Fruit fly (Drosophila melanogaster) whole organism, embryonic: ENCODE results near the gene mei-218.

Source experiments
- Ada2b ChIP-seq: fragments of 200-800 bp; sonication (Bioruptor generic); IDR thresholded peaks from 2 replicates; pipeline ENCODE4 v1.3.6; 2022; ENCODE audit warnings: missing biosample characterization, missing genetic modification characterization
- Awh ChIP-seq: fragments of 200-800 bp; sonication (Bioruptor generic); IDR thresholded peaks from 2 replicates; pipeline ENCODE4, ENCODE4 v1.3.6; 2022; ENCODE audit warnings: missing biosample characterization, missing genetic modification characterization
- C15 ChIP-seq: fragments of 200-800 bp; sonication (Bioruptor generic); IDR thresholded peaks from 3 replicates; pipeline ENCODE4 v1.3.6; 2022; ENCODE audit warnings: missing biosample characterization, missing genetic modification characterization
- CG10321 ChIP-seq: fragments of 200-800 bp; sonication (Bioruptor generic); IDR thresholded peaks from 2 replicates; pipeline ENCODE4 v1.3.6; 2022; ENCODE audit warnings: missing biosample characterization, missing genetic modification characterization
- CG10366 ChIP-seq: fragments of 200-800 bp; sonication (Bioruptor generic); IDR thresholded peaks from 2 replicates; pipeline ENCODE4 v1.3.6; 2022; ENCODE audit warnings: missing biosample characterization, missing genetic modification characterization
- CG10462 ChIP-seq: fragments of 200-800 bp; sonication (Bioruptor generic); optimal IDR thresholded peaks from 2 replicates; lab custom pipeline; 2016; ENCODE audit warnings: missing biosample characterization, missing genetic modification characterization
- CG11723 ChIP-seq: fragments of 200-800 bp; sonication (Bioruptor generic); optimal IDR thresholded peaks from 2 replicates; lab custom pipeline; 2017; ENCODE audit warnings: missing biosample characterization, mild to moderate bottlenecking, missing genetic modification characterization
- CG12155 ChIP-seq: fragments of 200-800 bp; sonication (Bioruptor generic); optimal IDR thresholded peaks from 3 replicates; lab custom pipeline; 2016; ENCODE audit warnings: missing biosample characterization, missing genetic modification characterization
- CG12219 ChIP-seq: fragments of 200-800 bp; sonication (Bioruptor generic); optimal IDR thresholded peaks from 3 replicates; lab custom pipeline; 2018; ENCODE audit warnings: missing biosample characterization, mild to moderate bottlenecking, missing genetic modification characterization
- CG12236 ChIP-seq: fragments of 200-800 bp; sonication (Bioruptor generic); optimal IDR thresholded peaks from 2 replicates; lab custom pipeline; 2016; ENCODE audit warnings: missing biosample characterization, missing genetic modification characterization
- CG13123 ChIP-seq: fragments of 200-800 bp; sonication (Bioruptor generic); optimal IDR thresholded peaks from 2 replicates; lab custom pipeline; 2016; ENCODE audit warnings: missing biosample characterization, missing genetic modification characterization
- CG15269 ChIP-seq: fragments of 200-800 bp; sonication (Bioruptor generic); optimal IDR thresholded peaks from 2 replicates; lab custom pipeline; 2018; ENCODE audit warnings: missing biosample characterization, mild to moderate bottlenecking, missing genetic modification characterization, moderate library complexity
- CG1602 ChIP-seq: fragments of 200-800 bp; sonication (Bioruptor generic); optimal IDR thresholded peaks from 3 replicates; lab custom pipeline; 2016; ENCODE audit warnings: missing biosample characterization, missing genetic modification characterization
- CG18011 ChIP-seq: fragments of 200-800 bp; sonication (Bioruptor generic); optimal IDR thresholded peaks from 2 replicates; lab custom pipeline; 2017; ENCODE audit warnings: missing biosample characterization, missing genetic modification characterization, mild to moderate bottlenecking, moderate library complexity, missing genotype
- CG4360 ChIP-seq: fragments of 200-800 bp; sonication (Bioruptor generic); IDR thresholded peaks from 2 replicates; pipeline ENCODE4 v1.3.6; 2022; ENCODE audit warnings: missing biosample characterization, missing genetic modification characterization
- CG4617 ChIP-seq: fragments of 200-800 bp; sonication (Bioruptor generic); optimal IDR thresholded peaks from 3 replicates; lab custom pipeline; 2016; ENCODE audit warnings: missing biosample characterization, missing genetic modification characterization, borderline replicate concordance
- CG9437 ChIP-seq: fragments of 200-800 bp; sonication (Bioruptor generic); optimal IDR thresholded peaks from 2 replicates; lab custom pipeline; 2018; ENCODE audit warnings: missing biosample characterization, mild to moderate bottlenecking, missing genetic modification characterization
- CG9727 ChIP-seq: fragments of 200-800 bp; sonication (Bioruptor generic); optimal IDR thresholded peaks from 3 replicates; lab custom pipeline; 2017; ENCODE audit warnings: missing biosample characterization, mild to moderate bottlenecking, missing genetic modification characterization
- Dek ChIP-seq: fragments of 200-800 bp; sonication (Bioruptor generic); optimal IDR thresholded peaks from 3 replicates; lab custom pipeline; 2019; ENCODE audit warnings: missing biosample characterization, mild to moderate bottlenecking, missing genetic modification characterization, moderate library complexity
- Dref ChIP-seq: fragments of 200-800 bp; sonication (Bioruptor generic); IDR thresholded peaks from 2 replicates; pipeline ENCODE4 v1.3.6; 2022; ENCODE audit warnings: missing biosample characterization, missing genetic modification characterization
- Kr ChIP-seq: fragments of 200-800 bp; sonication (Bioruptor generic); optimal IDR thresholded peaks from 2 replicates; lab custom pipeline; 2017; ENCODE audit warnings: missing biosample characterization, mild to moderate bottlenecking, missing genetic modification characterization
- Lim3 ChIP-seq: fragments of 200-800 bp; sonication (Bioruptor generic); IDR thresholded peaks from 2 replicates; pipeline ENCODE4 v1.3.6; 2022; ENCODE audit warnings: missing biosample characterization, missing genetic modification characterization
- Myb ChIP-seq: fragments of 200-800 bp; sonication (Bioruptor generic); optimal IDR thresholded peaks from 2 replicates; lab custom pipeline; 2016; ENCODE audit warnings: missing biosample characterization, missing genetic modification characterization
- NC2α ChIP-seq: fragments of 200-800 bp; sonication (Bioruptor generic); optimal IDR thresholded peaks from 2 replicates; lab custom pipeline; 2016; ENCODE audit warnings: missing biosample characterization, missing genetic modification characterization
- NFAT ChIP-seq: fragments of 200-800 bp; sonication (Bioruptor generic); IDR thresholded peaks from 2 replicates; pipeline ENCODE4 v1.3.6; 2022; ENCODE audit warnings: missing biosample characterization, missing genetic modification characterization
- NK7.1 ChIP-seq: fragments of 200-800 bp; sonication (Bioruptor generic); optimal IDR thresholded peaks from 3 replicates; lab custom pipeline; 2016; ENCODE audit warnings: missing biosample characterization, missing genetic modification characterization
- Nf-YB ChIP-seq: fragments of 200-800 bp; sonication (Bioruptor generic); optimal IDR thresholded peaks from 3 replicates; lab custom pipeline; 2019; ENCODE audit warnings: missing biosample characterization, mild to moderate bottlenecking, missing genetic modification characterization, moderate library complexity
- Nf-YC ChIP-seq: fragments of 200-800 bp; optimal IDR thresholded peaks from 3 replicates; lab custom pipeline; 2019; ENCODE audit warnings: missing biosample characterization, mild to moderate bottlenecking, missing genetic modification characterization, moderate library complexity
- Sox100B ChIP-seq: fragments of 200-800 bp; sonication (Bioruptor generic); optimal IDR thresholded peaks from 3 replicates; lab custom pipeline; 2018; ENCODE audit warnings: missing biosample characterization, mild to moderate bottlenecking, missing genetic modification characterization
- Sry-β ChIP-seq: fragments of 200-800 bp; sonication (Bioruptor generic); optimal IDR thresholded peaks from 2 replicates; lab custom pipeline; 2018; ENCODE audit warnings: missing biosample characterization, mild to moderate bottlenecking, missing genetic modification characterization, moderate library complexity
- TFAM ChIP-seq: fragments of 200-800 bp; sonication (Bioruptor generic); optimal IDR thresholded peaks from 2 replicates; lab custom pipeline; 2017; ENCODE audit warnings: missing biosample characterization, missing genetic modification characterization, inconsistent platforms
- Tbp ChIP-seq: fragments of >200 bp; optimal IDR thresholded peaks from 2 replicates; lab custom pipeline; 2018; ENCODE audit warnings: missing biosample characterization, missing genetic modification characterization
- Trl ChIP-seq, 3 experiments: fragments of >200 bp in 2 of 3; fragments of 200-800 bp in 1 of 3; sonication (Bioruptor generic) in 1 of 3; optimal IDR thresholded peaks; 2 replicates in 1 of 3; 3 replicates in 2 of 3; lab custom pipeline; 2016 to 2017; ENCODE audit warnings: missing biosample characterization in 1 of 3, missing genetic modification characterization in 1 of 3
- Xbp1 ChIP-seq: fragments of 200-800 bp; sonication (Bioruptor generic); optimal IDR thresholded peaks from 3 replicates; lab custom pipeline; 2016; ENCODE audit warnings: missing biosample characterization, mild to moderate bottlenecking, missing genetic modification characterization
- bowl ChIP-seq: fragments of 200-800 bp; sonication (Bioruptor generic); IDR thresholded peaks from 2 replicates; pipeline ENCODE4 v1.3.6; 2022; ENCODE audit warnings: missing biosample characterization, missing genetic modification characterization
- cwo ChIP-seq: fragments of 200-800 bp; sonication (Bioruptor generic); optimal IDR thresholded peaks from 3 replicates; lab custom pipeline; 2017; ENCODE audit warnings: missing biosample characterization, missing genetic modification characterization, mild to moderate bottlenecking, moderate library complexity, missing genetic modification reagents
- dan ChIP-seq: fragments of 200-800 bp; sonication (Bioruptor generic); IDR thresholded peaks from 2 replicates; pipeline ENCODE4 v1.3.6; 2022; ENCODE audit warnings: missing biosample characterization, missing genetic modification characterization
- ems ChIP-seq: fragments of 200-800 bp; sonication (Bioruptor generic); optimal IDR thresholded peaks from 3 replicates; lab custom pipeline; 2016; ENCODE audit warnings: missing biosample characterization, missing genetic modification characterization
- esg ChIP-seq: fragments of 200-800 bp; sonication (Bioruptor generic); conservative IDR thresholded peaks from 2 replicates; pipeline ENCODE4 v1.3.6; 2022; ENCODE audit warnings: missing biosample characterization, missing genetic modification characterization
- ewg ChIP-seq: fragments of 200-800 bp; sonication (Bioruptor generic); optimal IDR thresholded peaks from 3 replicates; lab custom pipeline; 2017; ENCODE audit warnings: mild to moderate bottlenecking, missing biosample characterization, missing genetic modification reagents, missing genetic modification characterization
- fd3F ChIP-seq: fragments of 200-800 bp; sonication (Bioruptor generic); optimal IDR thresholded peaks from 2 replicates; lab custom pipeline; 2018; ENCODE audit warnings: missing biosample characterization, mild to moderate bottlenecking, missing genetic modification characterization, moderate library complexity
- lov ChIP-seq, 2 experiments: fragments of 200-800 bp in 1 of 2; fragments of >200 bp in 1 of 2; sonication (Bioruptor generic) in 1 of 2; IDR thresholded peaks in 1 of 2; optimal IDR thresholded peaks in 1 of 2; 2 replicates in 1 of 2; 3 replicates in 1 of 2; pipeline versions ENCODE4 v1.3.6 to Lab custom; 2017 to 2022; ENCODE audit warnings: missing biosample characterization in 1 of 2, missing genetic modification characterization in 1 of 2
- luna ChIP-seq: fragments of 200-800 bp; sonication (Bioruptor generic); optimal IDR thresholded peaks from 2 replicates; lab custom pipeline; 2016; ENCODE audit warnings: missing biosample characterization, missing genetic modification characterization
- mam ChIP-seq: fragments of 200-800 bp; sonication (Bioruptor generic); optimal IDR thresholded peaks from 3 replicates; lab custom pipeline; 2016; ENCODE audit warnings: missing biosample characterization, missing genetic modification characterization
- mld ChIP-seq: fragments of 200-800 bp; sonication (Bioruptor generic); IDR thresholded peaks from 3 replicates; pipeline ENCODE4 v1.3.6; 2022; ENCODE audit warnings: missing biosample characterization, missing genetic modification characterization; ENCODE audit not compliant: partially characterized antibody
- nau ChIP-seq: fragments of 200-800 bp; sonication (Bioruptor generic); optimal IDR thresholded peaks from 3 replicates; lab custom pipeline; 2017; ENCODE audit warnings: missing biosample characterization, mild to moderate bottlenecking, missing genetic modification characterization, missing genetic modification reagents
- peb ChIP-seq: fragments of 200-800 bp; sonication (Bioruptor generic); IDR thresholded peaks from 2 replicates; pipeline ENCODE4 v1.3.6; 2022; ENCODE audit warnings: missing biosample characterization, missing genetic modification characterization
- sug ChIP-seq: fragments of 200-800 bp; optimal IDR thresholded peaks from 2 replicates; lab custom pipeline; 2019; ENCODE audit warnings: missing biosample characterization, mild to moderate bottlenecking, missing genetic modification characterization, moderate library complexity

mei-218 gene

DNA sequence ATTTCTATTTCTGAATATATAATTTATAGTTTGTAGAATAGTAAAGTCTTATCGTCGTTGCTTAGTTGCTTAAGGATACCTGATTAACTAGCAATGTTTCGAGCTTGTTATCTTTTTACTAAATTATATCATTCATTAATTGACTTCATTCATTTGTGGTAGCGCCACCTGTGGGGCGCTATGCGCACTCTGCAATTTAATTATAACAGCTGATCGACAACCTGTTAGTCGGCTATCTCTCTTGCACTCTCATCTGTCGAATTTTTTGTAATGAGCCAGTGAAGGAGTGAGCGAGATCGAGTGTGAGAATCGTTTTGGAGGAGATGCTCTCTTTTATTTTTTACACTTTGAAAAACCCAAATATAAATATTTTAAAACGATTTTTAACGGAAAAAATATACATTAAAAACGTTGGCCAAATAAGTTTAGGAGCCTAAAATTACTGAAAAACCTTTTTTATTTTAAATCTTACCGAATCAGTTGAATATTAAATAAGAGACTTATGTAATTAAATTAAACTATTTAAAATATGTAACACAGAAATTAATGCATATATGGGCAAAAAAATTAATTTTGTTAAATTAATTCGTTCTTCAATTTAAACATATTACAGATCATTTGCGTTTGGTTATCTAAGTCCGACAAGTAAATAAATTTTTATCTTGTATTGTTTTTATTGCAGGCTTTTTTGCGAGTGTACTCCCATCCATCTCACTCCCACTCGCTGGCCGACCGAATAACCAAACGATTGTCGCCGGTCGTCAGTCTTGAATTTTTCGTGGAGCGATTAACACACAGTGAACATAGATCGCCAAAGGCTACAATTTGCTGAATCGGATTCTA lies 51.5 kb downstream of the mei-218 start, which contains the start of the genes CG16700 and CG4991 (continued):
- no peak for TF ChIP-seq ems
- TF ChIP-seq CG18011 = no peak
- no peak for TF ChIP-seq mld (GFP tag; lab: Robert Waterston, UW)
- TF ChIP-seq ewg (GFP tag; lab: Kevin White, UChicago) = peak; percentile 37
- peak; percentile 69 for TF ChIP-seq Xbp1 (GFP tag; lab: Kevin White, UChicago)
- no peak for TF ChIP-seq Tbp (GFP tag; lab: Kevin White, UChicago)
- peak; percentile 78 for TF ChIP-seq CG1602 (GFP tag; lab: Kevin White, UChicago)
- peak; percentile 90 for TF ChIP-seq Sox100B (GFP tag; lab: Kevin White, UChicago)
- TF ChIP-seq Nf-YC (tag; lab: Kevin White, UChicago) = peak; percentile 83
- TF ChIP-seq C15 (GFP tag; lab: Robert Waterston, UW) = no peak
- peak; percentile 35 to 38 for TF ChIP-seq Trl (optimal IDR thresholded peaks at IDR 0.05; lab: Kevin White, UChicago)
- no peak for TF ChIP-seq Trl (GFP tag; optimal IDR thresholded peaks at IDR 0.05; lab: Kevin White, UChicago)
- TF ChIP-seq mam (GFP tag; lab: Kevin White, UChicago) = peak; percentile 44
- TF ChIP-seq cwo (GFP tag; lab: Kevin White, UChicago) = peak; percentile 76
- TF ChIP-seq Lim3 (GFP tag; lab: Robert Waterston, UW) = no peak
- no peak; the same call in 1 of the 2 replicates for TF ChIP-seq CG10321 (GFP tag; lab: Robert Waterston, UW)
- TF ChIP-seq NFAT (GFP tag; lab: Robert Waterston, UW) = peak; percentile 67
- TF ChIP-seq CG10462 (GFP tag; lab: Kevin White, UChicago) = peak; percentile 42
- no peak; the same call in none of the 2 replicates for TF ChIP-seq Ada2b
- TF ChIP-seq CG15269 (tag; lab: Kevin White, UChicago) = peak; percentile 85
- TF ChIP-seq Myb (GFP tag; lab: Kevin White, UChicago) = no peak
- peak; percentile 67 for TF ChIP-seq CG11723 (GFP tag; lab: Kevin White, UChicago)
- TF ChIP-seq NK7.1 (GFP tag; lab: Kevin White, UChicago) = no peak
- peak; percentile 94 for TF ChIP-seq CG9727
- TF ChIP-seq CG10366 (GFP tag; lab: Robert Waterston, UW) = peak; percentile 46
- TF ChIP-seq NC2α (GFP tag; lab: Kevin White, UChicago) = no peak
- no peak for TF ChIP-seq CG12219 (GFP tag; lab: Kevin White, UChicago)
- peak; percentile 61 for TF ChIP-seq fd3F (GFP tag; lab: Kevin White, UChicago)
- TF ChIP-seq Dek (tag; lab: Kevin White, UChicago) = peak; percentile 83
- no peak for TF ChIP-seq CG4617 (GFP tag; lab: Kevin White, UChicago)
- TF ChIP-seq peb = 0 out of 2 replicates have a peak, but pooled peaks have one; percentile 44
- peak; percentile 60 for TF ChIP-seq esg (GFP tag; lab: Robert Waterston, UW)
- no peak for TF ChIP-seq Kr (GFP tag; lab: Kevin White, UChicago)
- TF ChIP-seq lov (optimal IDR thresholded peaks at IDR 0.05; lab: Kevin White, UChicago) = no peak
- 0 out of 3 replicates have a peak, but pooled peaks have one; percentile 28 for TF ChIP-seq lov (GFP tag; IDR thresholded peaks at IDR 0.05; lab: Robert Waterston, UW)
- no peak for TF ChIP-seq TFAM (GFP tag; lab: Kevin White, UChicago)
- TF ChIP-seq Dref = no peak
- peak; percentile 17 for TF ChIP-seq Sry-β (GFP tag; lab: Kevin White, UChicago)
- TF ChIP-seq CG9437 (GFP tag; lab: Kevin White, UChicago) = peak; percentile 87
- no peak for TF ChIP-seq dan (GFP tag; lab: Robert Waterston, UW)
- TF ChIP-seq CG13123 = peak; percentile 38
- TF ChIP-seq bowl (GFP tag; lab: Robert Waterston, UW) = no peak
- peak; percentile 72 for TF ChIP-seq Nf-YB (GFP tag; lab: Kevin White, UChicago)
- TF ChIP-seq CG12155 (GFP tag; lab: Kevin White, UChicago) = peak; percentile 66
- TF ChIP-seq CG4360 (GFP tag; lab: Robert Waterston, UW) = no peak
- no peak for TF ChIP-seq CG12236
- no peak for TF ChIP-seq luna
- peak; percentile 84 for TF ChIP-seq sug
- no peak for TF ChIP-seq Awh
- TF ChIP-seq nau (GFP tag; lab: Kevin White, UChicago) = peak; percentile 39
